Fruit fly (Drosophila melanogaster): ENCODE measurements around the gene CG42752.
A peak's percentile ranks its signal among the peaks of the same experiment; 100 is the strongest.

Gene CG42752

DNA sequence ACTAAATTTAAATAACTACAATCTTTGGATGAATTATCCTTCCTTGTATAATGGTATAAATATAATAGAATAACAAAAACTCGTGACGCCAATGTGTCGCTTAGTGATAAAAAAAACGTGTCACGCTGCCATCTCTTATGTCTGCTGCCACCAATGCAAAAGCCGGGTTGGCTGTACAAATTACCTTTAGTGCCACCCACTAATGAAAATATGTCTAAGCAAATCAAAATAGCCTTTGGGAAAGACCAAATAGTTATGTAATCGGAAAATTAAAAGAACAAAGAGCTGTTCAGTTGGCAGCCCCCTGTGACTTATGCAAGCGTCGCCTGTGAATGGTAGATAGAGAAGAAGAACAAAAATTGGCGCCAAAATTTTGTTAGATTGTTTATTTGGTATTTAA, 50.5 kb downstream of the CG42752 start, which contains the start of gene CG10336 (continued):
- TF ChIP-seq hkb (optimal IDR thresholded peaks at IDR 0.05), result no peak
- TF ChIP-seq hkb (GFP tag; IDR thresholded peaks at IDR 0.05), result no peak
- TF ChIP-seq cas (GFP tag; IDR thresholded peaks at IDR 0.05), result no peak
- TF ChIP-seq CG15269 (tag; optimal IDR thresholded peaks at IDR 0.05), result no peak
- no peak for TF ChIP-seq CG3838 (GFP tag; optimal IDR thresholded peaks at IDR 0.05)
- TF ChIP-seq CG8290 (GFP tag; optimal IDR thresholded peaks at IDR 0.05), result no peak
- peak in 1 of 2 experiments; percentile 1 for TF ChIP-seq CG8290 (tag; optimal IDR thresholded peaks at IDR 0.05)
- TF ChIP-seq GATAe (GFP tag; conservative IDR thresholded peaks at IDR 0.05), result no peak
- TF ChIP-seq gfzf (GFP tag; optimal IDR thresholded peaks at IDR 0.05), result no peak
- TF ChIP-seq sug (tag; optimal IDR thresholded peaks at IDR 0.05), result peak; percentile 34
- no peak for TF ChIP-seq Xrp1 (GFP tag; IDR thresholded peaks at IDR 0.05)
- TF ChIP-seq br (optimal IDR thresholded peaks at IDR 0.05), result no peak
- TF ChIP-seq slp2 (GFP tag; optimal IDR thresholded peaks at IDR 0.05), result no peak
- TF ChIP-seq sc (optimal IDR thresholded peaks at IDR 0.05), result no peak
- TF ChIP-seq sc (GFP tag; optimal IDR thresholded peaks at IDR 0.05), result no peak
- TF ChIP-seq Hey (tag; optimal IDR thresholded peaks at IDR 0.05), result no peak
- no peak for TF ChIP-seq Rx (GFP tag; IDR thresholded peaks at IDR 0.05)
- no peak for TF ChIP-seq slou (GFP tag; optimal IDR thresholded peaks at IDR 0.05)
- TF ChIP-seq mirr (GFP tag; optimal IDR thresholded peaks at IDR 0.05), result no peak
- no peak for TF ChIP-seq Ada2b (GFP tag; IDR thresholded peaks at IDR 0.05)
- TF ChIP-seq CG16813 (GFP tag; IDR thresholded peaks at IDR 0.05; ENCODE audit: partially characterized antibody), result peak; percentile 49
- peak; percentile 91 for TF ChIP-seq E2f2 (GFP tag; IDR thresholded peaks at IDR 0.05)
- TF ChIP-seq NFAT (GFP tag; IDR thresholded peaks at IDR 0.05), result no peak
- no peak for TF ChIP-seq Awh (GFP tag; IDR thresholded peaks at IDR 0.05)
- no peak for TF ChIP-seq Atf6 (GFP tag; IDR thresholded peaks at IDR 0.05)
- no peak for TF ChIP-seq lab (GFP tag; optimal IDR thresholded peaks at IDR 0.05)
- no peak for TF ChIP-seq Mes4 (GFP tag; optimal IDR thresholded peaks at IDR 0.05)
- no peak for TF ChIP-seq Asciz (GFP tag; optimal IDR thresholded peaks at IDR 0.05)
- no peak for TF ChIP-seq CG34376 (GFP tag; optimal IDR thresholded peaks at IDR 0.05)
- TF ChIP-seq pum (GFP tag; optimal IDR thresholded peaks at IDR 0.05), result no peak
- no peak for TF ChIP-seq bowl (GFP tag; IDR thresholded peaks at IDR 0.05)
- no peak for TF ChIP-seq D19B (GFP tag; optimal IDR thresholded peaks at IDR 0.05)
- no peak for TF ChIP-seq hb (GFP tag; IDR thresholded peaks at IDR 0.05; ENCODE audit: partially characterized antibody)
- peak; percentile 19; the same call in 1 of the 2 replicates for TF ChIP-seq Bgb (GFP tag; IDR thresholded peaks at IDR 0.05; ENCODE audit: partially characterized antibody)
- no peak for TF ChIP-seq gro (GFP tag; optimal IDR thresholded peaks at IDR 0.05)
- TF ChIP-seq sna (GFP tag; IDR thresholded peaks at IDR 0.05; ENCODE audit: partially characterized antibody), result peak; percentile 38
- no peak for TF ChIP-seq sens (GFP tag)
- peak; percentile 6 for TF ChIP-seq HmgZ (tag; optimal IDR thresholded peaks at IDR 0.05)
- TF ChIP-seq CG7928 (GFP tag; optimal IDR thresholded peaks at IDR 0.05), result no peak
- TF ChIP-seq otp (GFP tag; IDR thresholded peaks at IDR 0.05), result no peak
- TF ChIP-seq CG9876 (GFP tag; optimal IDR thresholded peaks at IDR 0.05), result no peak
- TF ChIP-seq Atf-2 (GFP tag; optimal IDR thresholded peaks at IDR 0.05), result no peak
- peak; percentile 75 for TF ChIP-seq Dll (GFP tag; IDR thresholded peaks at IDR 0.05; ENCODE audit: partially characterized antibody)
- no peak for TF ChIP-seq lmd (GFP tag; IDR thresholded peaks at IDR 0.05)
- no peak for TF ChIP-seq CG4360 (GFP tag; IDR thresholded peaks at IDR 0.05)
- TF ChIP-seq CG10366 (GFP tag; IDR thresholded peaks at IDR 0.05), result no peak
- TF ChIP-seq fd102C (GFP tag; optimal IDR thresholded peaks at IDR 0.05), result no peak
- no peak for TF ChIP-seq Dip2 (GFP tag; IDR thresholded peaks at IDR 0.05)
- TF ChIP-seq CG12391 (tag; optimal IDR thresholded peaks at IDR 0.05), result no peak
- no peak for TF ChIP-seq esg (GFP tag; conservative IDR thresholded peaks at IDR 0.05)
- TF ChIP-seq fd96Cb (tag; optimal IDR thresholded peaks at IDR 0.05), result no peak
- TF ChIP-seq bcd (GFP tag; optimal IDR thresholded peaks at IDR 0.05), result no peak
- no peak for TF ChIP-seq CG6765 (GFP tag; optimal IDR thresholded peaks at IDR 0.05)
- TF ChIP-seq Elba2 (GFP tag; optimal IDR thresholded peaks at IDR 0.05), result no peak

All from whole organism, embryonic.